Fruit fly (Drosophila melanogaster) whole organism: ENCODE measurements around the gene Mks1.

ENCODE experiments used
- CG8478 ChIP-seq: fragments of >200 bp; optimal IDR thresholded peaks from 2 replicates; lab custom pipeline; 2018; ENCODE audit warnings: inconsistent platforms
- Dll ChIP-seq: fragments of >200 bp; optimal IDR thresholded peaks from 2 replicates; lab custom pipeline; 2017
- EcR ChIP-seq, 2 experiments: fragments of >200 bp; optimal IDR thresholded peaks; 2 replicates each; lab custom pipeline; 2017; ENCODE audit warnings: missing biosample characterization in 2 of 2, missing genetic modification characterization in 2 of 2, missing genetic modification reagents in 2 of 2
- pan ChIP-seq: fragments of >200 bp; optimal IDR thresholded peaks from 2 replicates; lab custom pipeline; 2017
- psq ChIP-seq: fragments of >200 bp; optimal IDR thresholded peaks from 2 replicates; lab custom pipeline; 2017
- usp ChIP-seq: fragments of >200 bp; optimal IDR thresholded peaks from 2 replicates; lab custom pipeline; 2017; ENCODE audit warnings: missing biosample characterization, missing genetic modification characterization, mixed read lengths

Mks1 gene

dm6 chrX:12480282-12480681, 16.1 kb downstream of the Mks1 start:
- TF ChIP-seq usp, result no peak
- TF ChIP-seq EcR (GFP tag; optimal IDR thresholded peaks at IDR 0.05; lab: Kevin White, UChicago), result no peak
- TF ChIP-seq psq (lab: Kevin White, UChicago), result no peak
- no peak for TF ChIP-seq pan (lab: Kevin White, UChicago)
- no peak for TF ChIP-seq CG8478 (lab: Kevin White, UChicago)
- no peak for TF ChIP-seq Dll (lab: Kevin White, UChicago)

DNA sequence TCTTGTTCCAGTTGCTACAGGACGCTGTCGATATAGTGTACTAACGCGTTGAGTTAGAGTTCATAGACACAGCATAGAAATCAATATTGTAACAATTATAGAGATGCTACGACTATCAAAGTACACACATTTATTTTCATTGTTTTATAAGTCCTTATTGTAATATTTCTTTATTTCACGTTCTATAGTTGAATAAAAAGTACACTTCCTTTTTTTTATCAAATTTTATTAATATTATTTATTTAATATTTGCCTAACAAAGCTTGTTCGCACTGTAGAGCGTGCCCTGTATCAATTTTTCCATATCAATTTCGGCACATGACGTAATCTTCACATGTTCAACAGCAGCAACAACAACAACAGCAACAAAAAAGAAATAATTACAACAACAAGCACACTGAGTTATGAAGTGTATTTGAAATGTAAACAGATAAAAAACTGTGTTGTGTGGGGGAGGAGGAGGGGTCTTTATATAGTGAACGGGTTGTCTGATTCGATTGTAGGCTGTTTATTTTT, 22.4 kb downstream of the Mks1 start:
- TF ChIP-seq usp (no peak), psq (lab: Kevin White, UChicago) (no peak), pan (lab: Kevin White, UChicago) (no peak), Dll (lab: Kevin White, UChicago) (no peak), CG8478 (lab: Kevin White, UChicago) (no peak), EcR (GFP tag; optimal IDR thresholded peaks at IDR 0.05; lab: Kevin White, UChicago) (no peak)

- TF ChIP-seq psq (lab: Kevin White, UChicago) (no peak), pan (lab: Kevin White, UChicago) (no peak), EcR (GFP tag; optimal IDR thresholded peaks at IDR 0.05; lab: Kevin White, UChicago) (no peak), CG8478 (lab: Kevin White, UChicago) (no peak), usp (no peak), Dll (lab: Kevin White, UChicago) (no peak)
These were observed 24.1 kb downstream of the Mks1 start for dm6 chrX:12472244-12472736.

- no peak for TF ChIP-seq psq (lab: Kevin White, UChicago)
- no peak for TF ChIP-seq pan (lab: Kevin White, UChicago)
- TF ChIP-seq Dll (lab: Kevin White, UChicago), result no peak
- TF ChIP-seq EcR (GFP tag; optimal IDR thresholded peaks at IDR 0.05; lab: Kevin White, UChicago), result no peak
- TF ChIP-seq CG8478 (lab: Kevin White, UChicago), result no peak
- TF ChIP-seq usp, result no peak
These were observed 25.0 kb downstream of the Mks1 start for dm6 chrX:12471408-12471807.

DNA sequence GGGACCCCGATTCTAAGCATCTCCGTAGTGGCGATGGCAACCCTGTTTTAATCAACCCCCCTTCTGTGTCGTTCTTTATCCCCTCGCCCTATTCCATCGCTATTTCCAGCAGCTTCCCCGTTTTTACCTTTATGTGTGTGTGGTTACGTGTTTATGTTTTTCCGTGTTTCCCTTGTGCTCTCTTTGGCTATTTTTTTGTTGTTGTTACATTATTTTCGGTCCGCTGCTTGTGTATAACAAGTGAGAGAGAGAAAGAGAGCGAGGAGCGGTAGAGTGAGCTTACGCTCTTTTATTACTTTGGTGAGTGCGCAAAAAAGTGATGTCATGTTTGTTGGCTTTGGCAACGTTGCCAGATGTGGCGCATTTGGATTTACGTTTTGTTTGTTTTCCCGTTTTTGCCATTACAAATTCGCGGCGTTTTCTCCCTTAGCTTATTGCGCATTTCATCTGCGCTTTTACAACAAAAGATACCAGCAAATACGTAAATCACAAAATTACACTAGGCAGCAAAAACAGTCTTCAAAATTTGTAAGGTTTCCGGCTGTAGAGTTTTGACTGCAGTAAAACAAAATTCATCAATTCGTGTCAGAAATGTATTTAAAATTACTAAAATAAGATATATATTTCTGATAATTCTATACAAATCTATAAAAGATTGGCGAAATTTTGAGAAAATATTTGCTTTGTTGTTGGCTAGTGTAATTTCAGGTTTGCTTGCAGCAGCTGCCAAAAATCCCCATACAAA, 26.0 kb downstream of the Mks1 start:
- TF ChIP-seq EcR (GFP tag; optimal IDR thresholded peaks at IDR 0.05; lab: Kevin White, UChicago) (no peak), pan (lab: Kevin White, UChicago) (no peak)

DNA sequence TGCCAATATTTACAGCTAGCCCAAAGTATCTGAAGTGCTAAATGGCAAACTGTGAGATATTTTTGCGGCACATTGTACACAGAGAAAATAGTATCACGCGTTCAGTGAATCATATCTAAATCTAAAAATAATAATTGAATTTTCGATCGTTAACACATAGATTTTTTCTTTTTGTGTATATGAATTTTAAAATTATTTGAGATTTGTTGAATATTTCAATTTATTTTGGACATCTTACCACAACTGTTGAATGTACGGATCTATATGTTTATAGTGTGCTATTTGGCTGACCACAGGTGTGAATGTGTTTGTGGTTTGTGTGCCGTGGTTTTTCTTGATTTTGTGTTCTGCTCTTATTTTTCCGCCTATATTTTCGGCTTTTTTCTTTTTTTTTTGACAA, 26.6 kb downstream of the Mks1 start:
- TF ChIP-seq pan (lab: Kevin White, UChicago), result no peak

dm6 chrX:12469172-12469571, 27.2 kb downstream of the Mks1 start:
- no peak for TF ChIP-seq CG8478 (lab: Kevin White, UChicago)
- no peak for TF ChIP-seq usp
- no peak for TF ChIP-seq Dll (lab: Kevin White, UChicago)
- no peak for TF ChIP-seq psq (lab: Kevin White, UChicago)
- TF ChIP-seq EcR (GFP tag; optimal IDR thresholded peaks at IDR 0.05; lab: Kevin White, UChicago), result no peak
- no peak for TF ChIP-seq pan (lab: Kevin White, UChicago)

- TF ChIP-seq CG8478 (lab: Kevin White, UChicago), result no peak
- TF ChIP-seq Dll (lab: Kevin White, UChicago), result no peak
- no peak for TF ChIP-seq pan (lab: Kevin White, UChicago)
These were observed 29.2 kb downstream of the Mks1 start for dm6 chrX:12467241-12467597.

dm6 chrX:12466541-12467240, 29.7 kb downstream of the Mks1 start:
- TF ChIP-seq usp (no peak), EcR (GFP tag; optimal IDR thresholded peaks at IDR 0.05; lab: Kevin White, UChicago) (no peak), CG8478 (lab: Kevin White, UChicago) (no peak), psq (lab: Kevin White, UChicago) (no peak), pan (lab: Kevin White, UChicago) (no peak), Dll (lab: Kevin White, UChicago) (no peak)

DNA sequence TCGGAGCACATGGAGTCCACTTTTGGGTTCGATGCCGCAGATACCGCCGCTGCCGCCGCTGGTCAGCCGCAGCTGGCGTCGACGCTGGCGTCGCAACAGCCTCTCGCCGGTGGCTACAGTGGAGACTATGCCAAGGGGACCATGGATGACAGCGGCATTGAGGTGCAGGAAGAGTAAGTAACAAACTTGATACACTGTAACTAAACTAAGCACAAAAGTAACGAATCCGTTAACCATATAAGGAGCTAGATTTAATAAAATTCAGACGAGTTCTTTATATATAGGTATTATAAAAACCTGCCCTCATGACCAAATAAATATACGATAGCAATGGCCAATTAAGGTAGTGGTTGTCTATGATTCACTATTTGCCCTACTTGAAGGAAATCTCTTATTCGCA, 31.1 kb downstream of the Mks1 start:
- TF ChIP-seq usp, result no peak
- TF ChIP-seq EcR (GFP tag; optimal IDR thresholded peaks at IDR 0.05; lab: Kevin White, UChicago), result no peak
- no peak for TF ChIP-seq psq (lab: Kevin White, UChicago)
- no peak for TF ChIP-seq Dll (lab: Kevin White, UChicago)
- TF ChIP-seq pan (lab: Kevin White, UChicago), result no peak

DNA sequence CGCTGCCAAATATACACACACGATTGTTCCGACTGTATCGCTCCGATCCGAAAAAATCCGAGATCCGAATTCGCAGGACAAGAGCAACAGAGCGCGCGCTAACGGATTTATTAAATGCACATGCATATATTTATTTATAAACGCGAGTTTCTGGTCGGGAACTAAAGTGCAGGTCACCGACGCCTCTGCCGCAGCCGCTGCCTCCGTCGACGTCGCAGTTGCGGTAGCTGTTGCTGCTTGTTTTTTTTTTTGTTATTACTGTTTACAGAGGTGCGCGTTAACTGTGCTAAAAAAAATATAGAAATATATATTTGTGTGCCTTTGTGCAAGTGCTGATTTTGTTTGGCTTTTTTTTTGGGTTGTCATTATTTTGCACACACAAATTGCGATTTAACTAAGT, 32.8 kb downstream of the Mks1 start:
- TF ChIP-seq usp (no peak), CG8478 (lab: Kevin White, UChicago) (no peak), EcR (GFP tag; optimal IDR thresholded peaks at IDR 0.05; lab: Kevin White, UChicago) (no peak), Dll (lab: Kevin White, UChicago) (no peak), pan (lab: Kevin White, UChicago) (no peak), psq (lab: Kevin White, UChicago) (no peak)

dm6 chrX:12462936-12463558, 33.4 kb downstream of the Mks1 start, which contains the start of the genes Rab40 and CG42258:
Gene Rab40, minus strand, starts transcription at chrX:12463112.
Gene CG42258, plus strand, starts transcription at chrX:12463528.
- TF ChIP-seq CG8478 (lab: Kevin White, UChicago) (no peak), usp (no peak), psq (lab: Kevin White, UChicago) (no peak), pan (lab: Kevin White, UChicago) (no peak), EcR (GFP tag; optimal IDR thresholded peaks at IDR 0.05; lab: Kevin White, UChicago) (no peak), Dll (lab: Kevin White, UChicago) (no peak)
